Worm (Caenorhabditis elegans): Measurements from ENCODE around the gene elf-1.

DNA sequence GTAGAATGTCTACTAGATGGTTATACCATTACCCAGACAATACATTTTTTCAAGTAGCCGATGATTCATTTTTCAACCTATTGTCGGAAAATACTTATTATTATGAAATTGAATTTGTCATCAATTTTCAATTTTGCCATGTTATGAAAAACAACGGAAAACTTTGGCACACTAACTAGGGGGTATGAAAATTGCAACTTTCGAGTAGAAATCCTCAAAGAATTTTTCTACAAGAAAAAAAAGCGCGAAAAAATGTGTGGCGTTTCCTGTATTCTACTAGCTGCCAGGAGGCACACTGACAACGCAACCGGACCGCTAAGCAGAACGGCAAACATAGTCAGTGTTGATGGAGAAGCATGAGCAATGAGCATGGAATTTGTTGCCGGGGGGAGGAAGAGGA is 65.4 kb downstream of the elf-1 start:
- TF ChIP-seq gei-8 (GFP tag; optimal IDR thresholded peaks at IDR 0.05) (no peak), unc-39 (tag; optimal IDR thresholded peaks at IDR 0.05) (no peak), fkh-10 (GFP tag; optimal IDR thresholded peaks at IDR 0.05) (no peak), aly-2 (tag; optimal IDR thresholded peaks at IDR 0.05) (no peak), mdl-1 (tag; optimal IDR thresholded peaks at IDR 0.05) (no peak), lin-39 (tag; optimal IDR thresholded peaks at IDR 0.05) (no peak), tag-97 (GFP tag; IDR thresholded peaks at IDR 0.05) (no peak), ceh-82 (tag; optimal IDR thresholded peaks at IDR 0.05) (no peak), ceh-62 (tag; optimal IDR thresholded peaks at IDR 0.05) (no peak), egl-43 (GFP tag; IDR thresholded peaks at IDR 0.05) (0 out of 2 replicates have a peak, but pooled peaks have one; percentile 17), snpc-4 (tag; optimal IDR thresholded peaks at IDR 0.05) (no peak), zag-1 (tag; optimal IDR thresholded peaks at IDR 0.05) (no peak)
